Worm (Caenorhabditis elegans): Measurements from ENCODE around the gene pals-26.
"Not testable (repeated sequence)": the region's sequence is repeated elsewhere in the genome, so short reads cannot be mapped to it uniquely, and the experiment has no call there.

pals-26 gene

DNA sequence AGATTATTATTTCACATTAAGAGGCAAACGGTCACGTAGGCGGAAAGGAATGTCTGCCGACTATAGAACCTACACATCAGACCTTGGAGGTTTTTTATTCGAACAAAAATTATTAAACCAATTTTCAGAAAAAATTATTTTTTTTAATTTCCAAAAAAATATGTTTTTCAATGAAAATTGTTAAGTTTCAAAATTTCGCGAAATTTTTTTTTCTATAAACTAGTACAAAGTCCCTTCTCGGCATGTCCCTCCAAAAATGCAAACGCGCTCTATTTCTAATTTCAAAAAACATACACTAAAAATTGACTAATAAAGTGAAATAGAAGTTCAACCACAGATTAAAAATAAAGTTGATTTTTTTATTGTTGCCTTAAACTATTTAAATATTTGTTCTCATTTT is 10.0 kb upstream of the pals-26 start, which contains the start of gene ckb-1:
Gene ckb-1 (plus strand): TSS at position 301 of the 400 bp plus-strand sequence.
- TF ChIP-seq D2030.7 (GFP tag; IDR thresholded peaks at IDR 0.05) (no peak), nhr-120 (GFP tag; IDR thresholded peaks at IDR 0.05) (no peak), lir-1 (GFP tag; conservative IDR thresholded peaks at IDR 0.05) (no peak), B0336.3 (GFP tag; IDR thresholded peaks at IDR 0.05) (no peak), C06A6.2 (GFP tag; conservative IDR thresholded peaks at IDR 0.05) (no peak), sea-2 (GFP tag; IDR thresholded peaks at IDR 0.05) (no peak), unc-130 (GFP tag; optimal IDR thresholded peaks at IDR 0.05) (no peak), lin-26 (GFP tag; IDR thresholded peaks at IDR 0.05) (no peak), mel-28 (tag; optimal IDR thresholded peaks at IDR 0.05; ENCODE audit: borderline replicate concordance) (no peak), K11D2.4 (GFP tag; IDR thresholded peaks at IDR 0.05) (no peak), ekl-4 (GFP tag; IDR thresholded peaks at IDR 0.05) (no peak), ceh-27 (GFP tag; optimal IDR thresholded peaks at IDR 0.05) (no peak), egl-18 (GFP tag; IDR thresholded peaks at IDR 0.05) (no peak), ztf-25 (GFP tag; IDR thresholded peaks at IDR 0.05) (no peak), snpc-1.1 (tag; optimal IDR thresholded peaks at IDR 0.05; ENCODE audit: insufficient read depth) (no peak), F49E8.2 (tag; optimal IDR thresholded peaks at IDR 0.05; ENCODE audit: insufficient read depth) (no peak), rcor-1 (GFP tag; IDR thresholded peaks at IDR 0.05) (no peak), bed-2 (GFP tag; IDR thresholded peaks at IDR 0.05) (no peak)

DNA sequence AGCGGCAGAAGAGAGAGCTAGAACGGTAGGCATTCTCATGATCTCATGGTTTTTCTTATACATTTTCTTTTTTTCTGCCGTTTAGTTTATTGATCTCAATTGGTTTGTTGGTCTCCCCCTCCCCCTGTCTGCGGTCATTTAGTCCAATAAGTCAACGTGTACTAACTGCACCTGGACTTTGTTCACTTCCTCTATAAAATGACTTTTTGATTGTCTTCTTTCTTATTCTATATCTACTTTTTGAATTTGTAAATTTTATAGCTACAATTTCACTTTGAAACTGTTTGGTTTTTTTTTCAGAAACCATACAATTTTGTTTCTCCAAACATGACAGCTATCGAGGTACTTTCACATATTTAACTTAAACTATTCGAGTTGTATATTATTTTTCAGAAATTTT is 7.3 kb upstream of the pals-26 start, which contains the start of gene ckb-2:
Gene ckb-2 (plus strand): TSS at position 301 of the 400 bp plus-strand sequence.
- no peak for TF ChIP-seq ztf-18 (tag; optimal IDR thresholded peaks at IDR 0.05)
- TF ChIP-seq bed-2 (GFP tag; IDR thresholded peaks at IDR 0.05), result no peak
- no peak for TF ChIP-seq lsl-1 (GFP tag; optimal IDR thresholded peaks at IDR 0.05)
- TF ChIP-seq lir-1 (GFP tag; conservative IDR thresholded peaks at IDR 0.05), result no peak
- no peak for TF ChIP-seq zfh-2 (GFP tag; conservative IDR thresholded peaks at IDR 0.05)
- TF ChIP-seq ekl-4 (GFP tag; IDR thresholded peaks at IDR 0.05), result no peak
- no peak for TF ChIP-seq egl-18 (GFP tag; IDR thresholded peaks at IDR 0.05)
- TF ChIP-seq cebp-1 (GFP tag; IDR thresholded peaks at IDR 0.05), result no peak
- TF ChIP-seq cebp-1 (tag; optimal IDR thresholded peaks at IDR 0.05), result no peak
- no peak for TF ChIP-seq mel-28 (tag; optimal IDR thresholded peaks at IDR 0.05; ENCODE audit: borderline replicate concordance)
- TF ChIP-seq nfyb-1 (GFP tag; IDR thresholded peaks at IDR 0.05), result no peak
- no peak for TF ChIP-seq pbrm-1 (GFP tag; IDR thresholded peaks at IDR 0.05)
- TF ChIP-seq Y56A3A.18 (GFP tag; IDR thresholded peaks at IDR 0.05), result no peak
- TF ChIP-seq madf-6 (GFP tag; IDR thresholded peaks at IDR 0.05), result no peak
- no peak for TF ChIP-seq egrh-3 (GFP tag; IDR thresholded peaks at IDR 0.05)
- TF ChIP-seq ztf-25 (GFP tag; IDR thresholded peaks at IDR 0.05), result no peak
- no peak for TF ChIP-seq Y53G8AR.9 (GFP tag; conservative IDR thresholded peaks at IDR 0.05)

DNA sequence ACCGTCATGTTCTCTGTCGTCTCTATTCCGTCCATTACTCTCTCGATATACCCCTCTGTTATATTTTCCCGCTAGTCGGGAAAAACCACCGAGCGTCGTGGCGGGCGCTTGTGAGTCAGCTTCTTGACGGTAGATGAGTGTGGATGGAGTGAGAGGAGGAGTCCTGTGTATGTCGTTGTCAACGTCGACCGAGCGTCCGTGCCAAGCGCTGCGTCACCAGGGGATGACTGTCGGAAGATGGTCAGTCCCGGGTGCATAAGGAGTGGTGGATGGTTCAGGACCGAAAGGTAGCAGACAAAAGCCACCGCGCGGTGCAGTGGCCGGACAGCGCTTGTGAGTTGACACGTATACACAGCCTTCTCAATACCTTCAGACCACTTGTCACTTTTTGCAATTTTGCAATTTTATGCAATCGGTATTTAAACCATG is 5.6 kb upstream of the pals-26 start:
- TF ChIP-seq B0261.1 (tag; optimal IDR thresholded peaks at IDR 0.05), result peak; percentile 71
- 0 out of 2 replicates have a peak, but pooled peaks have one; percentile 40 for TF ChIP-seq ztf-28 (GFP tag; IDR thresholded peaks at IDR 0.05)
- peak; percentile 48; the same call in 1 of the 2 replicates for TF ChIP-seq ztf-25 (GFP tag; IDR thresholded peaks at IDR 0.05)
- peak; percentile 62; the same call in 1 of the 2 replicates for TF ChIP-seq Y56A3A.18 (GFP tag; IDR thresholded peaks at IDR 0.05)
- TF ChIP-seq chd-7 (tag; optimal IDR thresholded peaks at IDR 0.05), result peak; percentile 35
- TF ChIP-seq nhr-80 (tag; optimal IDR thresholded peaks at IDR 0.05), result peak; percentile 60
- TF ChIP-seq ztf-26 (tag; optimal IDR thresholded peaks at IDR 0.05), result peak; percentile 56
- TF ChIP-seq him-1 (tag; optimal IDR thresholded peaks at IDR 0.05), result peak; percentile 6
- TF ChIP-seq snpc-4 (GFP tag; optimal IDR thresholded peaks at IDR 0.05), result not testable (repeated sequence)
- peak in 2 of 4 experiments; percentile 44 to 65 for TF ChIP-seq snpc-4 (tag; optimal IDR thresholded peaks at IDR 0.05)
- TF ChIP-seq attf-6 (GFP tag; IDR thresholded peaks at IDR 0.05), result 0 out of 2 replicates have a peak, but pooled peaks have one; percentile 50
- TF ChIP-seq C06A6.2 (GFP tag; conservative IDR thresholded peaks at IDR 0.05), result peak; percentile 50; the same call in 1 of the 2 replicates
- peak; percentile 85 for TF ChIP-seq hmg-1.2 (GFP tag; IDR thresholded peaks at IDR 0.05)
- TF ChIP-seq dox-1 (GFP tag; IDR thresholded peaks at IDR 0.05), result peak; percentile 94
- peak; percentile 45 for TF ChIP-seq somi-1 (GFP tag; optimal IDR thresholded peaks at IDR 0.05)
- peak; percentile 29; the same call in 1 of the 2 replicates for TF ChIP-seq madf-8 (GFP tag; conservative IDR thresholded peaks at IDR 0.05)
- TF ChIP-seq rcor-1 (GFP tag; IDR thresholded peaks at IDR 0.05), result peak; percentile 85
- 0 out of 2 replicates have a peak, but pooled peaks have one; percentile 39 for TF ChIP-seq ceh-91 (GFP tag; IDR thresholded peaks at IDR 0.05)
- TF ChIP-seq madf-6 (GFP tag; IDR thresholded peaks at IDR 0.05), result peak; percentile 72; the same call in 1 of the 2 replicates
- TF ChIP-seq ekl-4 (GFP tag; IDR thresholded peaks at IDR 0.05), result peak; percentile 64; the same call in 1 of the 2 replicates
- peak; percentile 80 for TF ChIP-seq mcd-1 (GFP tag; IDR thresholded peaks at IDR 0.05)

Data from whole organism, young adult.